Worm (Caenorhabditis elegans) whole organism, L3 larva: Measurements from ENCODE around the gene F26F12.2.

Experiments
- R02D3.7 ChIP-seq: fragments of 150-350 bp; optimal IDR thresholded peaks from 2 replicates; lab custom pipeline; 2014; ENCODE audit warnings: missing biosample characterization, missing genetic modification characterization
- ZK546.5 ChIP-seq: sonication (generic microtip); optimal IDR thresholded peaks from 2 replicates; lab custom pipeline; 2017; ENCODE audit warnings: missing biosample characterization, missing genetic modification characterization
- ama-1 ChIP-seq: fragments of 150-350 bp; optimal IDR thresholded peaks from 2 replicates; lab custom pipeline; 2018
- ceh-28 ChIP-seq: fragments of 150-350 bp; optimal IDR thresholded peaks from 2 replicates; lab custom pipeline; 2014; ENCODE audit warnings: missing biosample characterization, missing genetic modification reagents, missing genetic modification characterization
- ceh-82 ChIP-seq: fragments of 150-350 bp; optimal IDR thresholded peaks from 2 replicates; lab custom pipeline; 2014; ENCODE audit warnings: missing biosample characterization, missing genetic modification characterization
- egl-27 ChIP-seq: sonication (generic microtip); optimal IDR thresholded peaks from 4 replicates; lab custom pipeline; 2017; ENCODE audit warnings: missing biosample characterization, missing genetic modification reagents, missing genetic modification characterization
- egl-5 ChIP-seq: fragments of 150-350 bp; optimal IDR thresholded peaks from 2 replicates; lab custom pipeline; 2017; ENCODE audit warnings: missing biosample characterization, missing genetic modification reagents, missing genetic modification characterization, inconsistent platforms
- elt-1 ChIP-seq: fragments of 150-350 bp; optimal IDR thresholded peaks from 2 replicates; lab custom pipeline; 2014; ENCODE audit warnings: missing biosample characterization, missing genetic modification characterization
- elt-2 ChIP-seq: sonication (generic microtip); optimal IDR thresholded peaks from 2 replicates; lab custom pipeline; 2016; ENCODE audit warnings: missing genetic modification reagents, mild to moderate bottlenecking, missing genetic modification characterization, missing compliant biosample characterization
- elt-3 ChIP-seq, 3 experiments: fragments of 150-350 bp in 1 of 3; sonication (generic microtip) in 2 of 3; optimal IDR thresholded peaks; 2 replicates in 2 of 3; 4 replicates in 1 of 3; lab custom pipeline; 2014 to 2017; ENCODE audit warnings: missing biosample characterization in 3 of 3, missing genetic modification characterization in 3 of 3
- eor-1 ChIP-seq, 2 experiments: fragments of 150-350 bp; optimal IDR thresholded peaks; 2 replicates each; lab custom pipeline; 2014 to 2018; ENCODE audit warnings: missing biosample characterization in 2 of 2, missing genetic modification characterization in 2 of 2
- fkh-10 ChIP-seq: sonication (generic microtip); optimal IDR thresholded peaks from 2 replicates; lab custom pipeline; 2017; ENCODE audit warnings: missing biosample characterization, missing genetic modification reagents, missing genetic modification characterization
- fkh-2 ChIP-seq: fragments of 150-350 bp; optimal IDR thresholded peaks from 2 replicates; lab custom pipeline; 2014; ENCODE audit warnings: missing biosample characterization, missing genetic modification reagents, missing genetic modification characterization
- jun-1 ChIP-seq: fragments of 150-350 bp; optimal IDR thresholded peaks from 2 replicates; lab custom pipeline; 2014; ENCODE audit warnings: missing biosample characterization, missing genetic modification reagents, missing genetic modification characterization
- lin-39 ChIP-seq: fragments of 150-350 bp; optimal IDR thresholded peaks from 2 replicates; lab custom pipeline; 2018; ENCODE audit warnings: missing biosample characterization, missing genetic modification reagents, missing genetic modification characterization
- lsy-12 ChIP-seq: sonication (generic microtip); optimal IDR thresholded peaks from 2 replicates; lab custom pipeline; 2016; ENCODE audit warnings: mild to moderate bottlenecking, missing genetic modification characterization, missing compliant biosample characterization
- mml-1 ChIP-seq: fragments of 150-350 bp; sonication (generic microtip); optimal IDR thresholded peaks from 3 replicates; lab custom pipeline; 2014; ENCODE audit warnings: missing biosample characterization, missing genetic modification characterization
- nfya-1 ChIP-seq: sonication (generic microtip); optimal IDR thresholded peaks from 2 replicates; lab custom pipeline; 2017; ENCODE audit warnings: missing genetic modification characterization, mild to moderate bottlenecking, missing compliant biosample characterization, antibody characterized with exemption, moderate library complexity; ENCODE audit not compliant: insufficient read depth
- nhr-11 ChIP-seq: fragments of 150-350 bp; optimal IDR thresholded peaks from 2 replicates; lab custom pipeline; 2014; ENCODE audit warnings: missing biosample characterization, missing genetic modification characterization
- nhr-12 ChIP-seq: fragments of 150-350 bp; optimal IDR thresholded peaks from 2 replicates; lab custom pipeline; 2014; ENCODE audit warnings: missing biosample characterization, missing genetic modification characterization
- nhr-23 ChIP-seq: fragments of 150-350 bp; optimal IDR thresholded peaks from 2 replicates; lab custom pipeline; 2014; ENCODE audit warnings: missing biosample characterization, missing genetic modification reagents, missing genetic modification characterization
- nhr-25 ChIP-seq: sonication (generic microtip); optimal IDR thresholded peaks from 2 replicates; lab custom pipeline; 2017; ENCODE audit warnings: missing biosample characterization, missing genetic modification characterization
- nhr-28 ChIP-seq: fragments of 150-350 bp; optimal IDR thresholded peaks from 2 replicates; lab custom pipeline; 2014; ENCODE audit warnings: missing biosample characterization, missing genetic modification characterization
- nhr-43 ChIP-seq: sonication (generic microtip); optimal IDR thresholded peaks from 2 replicates; lab custom pipeline; 2016; ENCODE audit warnings: mild to moderate bottlenecking, missing genetic modification characterization, missing compliant biosample characterization; ENCODE audit not compliant: poor library complexity, severe bottlenecking
- nhr-67 ChIP-seq: fragments of 150-350 bp; optimal IDR thresholded peaks from 2 replicates; lab custom pipeline; 2014; ENCODE audit warnings: missing biosample characterization, missing genetic modification characterization
- nhr-76 ChIP-seq: fragments of 150-350 bp; sonication (generic microtip); optimal IDR thresholded peaks from 5 replicates; lab custom pipeline; 2014; ENCODE audit warnings: missing biosample characterization, missing genetic modification characterization
- nhr-77 ChIP-seq: fragments of 150-350 bp; optimal IDR thresholded peaks from 2 replicates; lab custom pipeline; 2014; ENCODE audit warnings: missing biosample characterization, missing genetic modification characterization
- pha-4 ChIP-seq: fragments of 150-350 bp; optimal IDR thresholded peaks from 2 replicates; lab custom pipeline; 2014; ENCODE audit warnings: missing biosample characterization, missing genetic modification reagents, missing genetic modification characterization
- pqm-1 ChIP-seq: fragments of 150-350 bp; optimal IDR thresholded peaks from 2 replicates; lab custom pipeline; 2017; ENCODE audit warnings: missing biosample characterization, missing genetic modification characterization, inconsistent platforms
- tbx-2 ChIP-seq: sonication (generic microtip); optimal IDR thresholded peaks from 2 replicates; lab custom pipeline; 2016; ENCODE audit warnings: mild to moderate bottlenecking, missing genetic modification characterization, missing compliant biosample characterization
- unc-39 ChIP-seq: sonication (generic microtip); optimal IDR thresholded peaks from 4 replicates; lab custom pipeline; 2017; ENCODE audit warnings: missing biosample characterization, missing genetic modification characterization
- ztf-11 ChIP-seq: fragments of 150-350 bp; optimal IDR thresholded peaks from 2 replicates; lab custom pipeline; 2014; ENCODE audit warnings: missing biosample characterization, missing genetic modification characterization

F26F12.2 gene

ce11 chrV:5843415-5844337 lies 5.3 kb upstream of the F26F12.2 start (continued):
- TF ChIP-seq R02D3.7 (tag; lab: Kevin White, UChicago) (no peak), nhr-43 (tag; lab: Kevin White, UChicago) (no peak), egl-5 (tag; lab: Kevin White, UChicago) (peak; percentile 82), ama-1 (peak; percentile 62), nhr-77 (tag; lab: Kevin White, UChicago) (no peak)

ce11 chrV:5842507-5843144 lies 4.2 kb upstream of the F26F12.2 start:
- TF ChIP-seq pqm-1 (tag; lab: Kevin White, UChicago): peak; percentile 70
- TF ChIP-seq ama-1: peak; percentile 74
- peak; percentile 48 for TF ChIP-seq pha-4 (tag; lab: Kevin White, UChicago)
- TF ChIP-seq elt-2 (tag; lab: Kevin White, UChicago): peak; percentile 51
- TF ChIP-seq elt-1 (tag; lab: Kevin White, UChicago): no peak

- peak; percentile 32 for TF ChIP-seq nhr-25 (tag; lab: Kevin White, UChicago)
- TF ChIP-seq nhr-12 (tag; lab: Kevin White, UChicago): no peak
These were observed 2.5 kb upstream of the F26F12.2 start for ce11 chrV:5840939-5841338.

- TF ChIP-seq tbx-2 (no peak), egl-27 (no peak), ZK546.5 (tag; lab: Kevin White, UChicago) (no peak), elt-1 (tag; lab: Kevin White, UChicago) (no peak), fkh-10 (no peak), mml-1 (no peak), nhr-77 (tag; lab: Kevin White, UChicago) (no peak), nhr-76 (tag; lab: Kevin White, UChicago) (no peak)
These were observed 1.8 kb downstream of the F26F12.2 start, which contains the start of gene col-140 for ce11 chrV:5836616-5836982. Gene col-140, minus strand, starts transcription at chrV:5836834.

- TF ChIP-seq nhr-77 (tag; lab: Kevin White, UChicago): no peak
- TF ChIP-seq tbx-2: no peak
- no peak for TF ChIP-seq lsy-12
- no peak for TF ChIP-seq nhr-11 (tag; lab: Kevin White, UChicago)
- no peak for TF ChIP-seq unc-39 (tag; lab: Kevin White, UChicago)
- no peak for TF ChIP-seq nfya-1 (tag; lab: Kevin White, UChicago)
- TF ChIP-seq nhr-67: no peak
- no peak for TF ChIP-seq jun-1
- no peak for TF ChIP-seq ceh-82 (tag; lab: Kevin White, UChicago)
- no peak for TF ChIP-seq nhr-23 (tag; lab: Kevin White, UChicago)
- TF ChIP-seq fkh-2 (tag; lab: Kevin White, UChicago): no peak
- TF ChIP-seq ceh-28 (tag; lab: Kevin White, UChicago): no peak
- no peak for TF ChIP-seq eor-1 (tag; optimal IDR thresholded peaks at IDR 0.05; lab: Kevin White, UChicago)
- TF ChIP-seq lin-39: no peak
- no peak for TF ChIP-seq nhr-28 (tag; lab: Kevin White, UChicago)
- TF ChIP-seq ztf-11 (tag; lab: Kevin White, UChicago): no peak
- TF ChIP-seq elt-3 (tag; optimal IDR thresholded peaks at IDR 0.05; lab: Kevin White, UChicago): no peak
- no peak for TF ChIP-seq nhr-43 (tag; lab: Kevin White, UChicago)
- TF ChIP-seq fkh-10: no peak
These were observed 2.3 kb downstream of the F26F12.2 start for ce11 chrV:5835979-5836615.
